Fruit fly (Drosophila melanogaster) whole organism, adult: ENCODE results near the gene CG9168.

Experiments
- CG11617 ChIP-seq: fragments of 200-800 bp; sonication (Bioruptor generic); optimal IDR thresholded peaks from 2 replicates; lab custom pipeline; 2017; ENCODE audit warnings: mild to moderate bottlenecking, missing biosample characterization, missing genetic modification reagents, missing genetic modification characterization
- CG14711 ChIP-seq: fragments of 200-800 bp; sonication (Bioruptor generic); optimal IDR thresholded peaks from 2 replicates; lab custom pipeline; 2018; ENCODE audit warnings: missing biosample characterization, mild to moderate bottlenecking, missing genetic modification characterization, moderate library complexity
- CG1620 ChIP-seq: fragments of 200-800 bp; sonication (Bioruptor generic); optimal IDR thresholded peaks from 2 replicates; lab custom pipeline; 2016; ENCODE audit warnings: missing biosample characterization, missing genetic modification characterization
- Crg-1 ChIP-seq: fragments of 200-800 bp; sonication (Bioruptor generic); optimal IDR thresholded peaks from 2 replicates; lab custom pipeline; 2016; ENCODE audit warnings: missing biosample characterization, missing genetic modification characterization
- Hr96 ChIP-seq: fragments of 200-800 bp; sonication (Bioruptor generic); optimal IDR thresholded peaks from 2 replicates; lab custom pipeline; 2016; ENCODE audit warnings: missing biosample characterization, missing genetic modification characterization
- Mnt ChIP-seq: fragments of 200-800 bp; sonication (Bioruptor generic); optimal IDR thresholded peaks from 2 replicates; lab custom pipeline; 2016; ENCODE audit warnings: missing biosample characterization, mild to moderate bottlenecking, missing genetic modification characterization
- bab1 ChIP-seq: fragments of 200-800 bp; sonication (Bioruptor generic); optimal IDR thresholded peaks from 3 replicates; lab custom pipeline; 2019; ENCODE audit warnings: missing biosample characterization, mild to moderate bottlenecking, missing genetic modification characterization, moderate library complexity
- cnc ChIP-seq, 2 experiments: fragments of >200 bp; optimal IDR thresholded peaks; 2 replicates each; lab custom pipeline; 2017
- kay ChIP-seq: fragments of 200-800 bp; sonication (Bioruptor generic); peaks from one replicate; lab custom pipeline; 2016; ENCODE audit warnings: missing biosample characterization, missing genetic modification characterization, borderline replicate concordance
- ovo ChIP-seq: fragments of 200-800 bp; sonication (Bioruptor generic); optimal IDR thresholded peaks from 2 replicates; lab custom pipeline; 2016; ENCODE audit warnings: missing biosample characterization, missing genetic modification characterization
- pad ChIP-seq: fragments of 200-800 bp; sonication (Bioruptor generic); optimal IDR thresholded peaks from 3 replicates; lab custom pipeline; 2017; ENCODE audit warnings: missing biosample characterization, missing genetic modification characterization, mild to moderate bottlenecking, moderate library complexity, missing genetic modification reagents

- TF ChIP-seq cnc (optimal IDR thresholded peaks at IDR 0.05; lab: Kevin White, UChicago) (no peak), pad (GFP tag; lab: Kevin White, UChicago) (no peak), Crg-1 (GFP tag; lab: Kevin White, UChicago) (no peak), CG14711 (tag; lab: Kevin White, UChicago) (no peak), ovo (GFP tag; lab: Kevin White, UChicago) (no peak), Mnt (GFP tag; lab: Kevin White, UChicago) (no peak), Hr96 (no peak), bab1 (GFP tag; lab: Kevin White, UChicago) (no peak), kay (GFP tag; lab: Kevin White, UChicago) (no peak), CG11617 (no peak), CG1620 (no peak)
Observed at dm6 chr3L:1380959-1381358, 29.9 kb upstream of the CG9168 start.
